Fruit fly (Drosophila melanogaster) whole organism, wandering third instar larva: Measurements from ENCODE around the gene me31B.

ENCODE experiments used
- CG32264 ChIP-seq: fragments of 200-800 bp; sonication (Bioruptor generic); optimal IDR thresholded peaks from 2 replicates; lab custom pipeline; 2016; ENCODE audit warnings: missing biosample characterization, missing genetic modification characterization
- CrebA ChIP-seq: fragments of 200-800 bp; sonication (Bioruptor generic); optimal IDR thresholded peaks from 2 replicates; lab custom pipeline; 2016; ENCODE audit warnings: missing biosample characterization, mild to moderate bottlenecking, missing genetic modification characterization, borderline replicate concordance
- Dif ChIP-seq: fragments of 200-275, 200-300 bp; sonication (Bioruptor generic); optimal IDR thresholded peaks from 2 replicates; lab custom pipeline; 2018; ENCODE audit warnings: missing biosample characterization, missing genetic modification characterization; ENCODE audit not compliant: partially characterized antibody
- GATAd ChIP-seq: sonication (Bioruptor generic); optimal IDR thresholded peaks from 2 replicates; lab custom pipeline; 2016; ENCODE audit warnings: missing biosample characterization, missing genetic modification characterization
- HLH106 ChIP-seq: fragments of 200-800 bp; optimal IDR thresholded peaks from 3 replicates; lab custom pipeline; 2019; ENCODE audit warnings: missing biosample characterization, mild to moderate bottlenecking, missing genetic modification characterization, moderate library complexity
- Hnf4 ChIP-seq: fragments of 200-800 bp; sonication (Bioruptor generic); optimal IDR thresholded peaks from 2 replicates; lab custom pipeline; 2016; ENCODE audit warnings: missing biosample characterization, mild to moderate bottlenecking, missing genetic modification characterization
- Hr83 ChIP-seq: fragments of 200-300 bp; sonication (Bioruptor generic); optimal IDR thresholded peaks from 2 replicates; lab custom pipeline; 2016; ENCODE audit warnings: missing biosample characterization, mild to moderate bottlenecking, missing genetic modification characterization, moderate library complexity; ENCODE audit not compliant: poor library complexity, severe bottlenecking
- Jra ChIP-seq: sonication (Bioruptor generic); optimal IDR thresholded peaks from 2 replicates; lab custom pipeline; 2016; ENCODE audit warnings: missing biosample characterization, missing genetic modification characterization
- Mio ChIP-seq: sonication (Bioruptor generic); optimal IDR thresholded peaks from 2 replicates; lab custom pipeline; 2016; ENCODE audit warnings: missing biosample characterization, missing genetic modification characterization
- Myc ChIP-seq: fragments of >200 bp; optimal IDR thresholded peaks from 2 replicates; lab custom pipeline; 2017
- OdsH ChIP-seq: fragments of 200-800 bp; sonication (Bioruptor generic); optimal IDR thresholded peaks from 2 replicates; lab custom pipeline; 2016; ENCODE audit warnings: missing biosample characterization, mild to moderate bottlenecking, missing genetic modification characterization
- Rel ChIP-seq, 2 experiments: fragments of 200-800 bp; sonication (Bioruptor generic) in 1 of 2; optimal IDR thresholded peaks; 2 replicates in 1 of 2; 3 replicates in 1 of 2; lab custom pipeline; 2016 to 2019; ENCODE audit warnings: mild to moderate bottlenecking in 2 of 2, missing biosample characterization in 2 of 2, missing genetic modification characterization in 2 of 2, moderate library complexity in 1 of 2
- Sp1 ChIP-seq: fragments of 200-800 bp; sonication (Bioruptor generic); optimal IDR thresholded peaks from 3 replicates; lab custom pipeline; 2019; ENCODE audit warnings: missing biosample characterization, mild to moderate bottlenecking, missing genetic modification characterization, moderate library complexity
- Vsx2 ChIP-seq: fragments of 200-300, 225-300 bp; sonication (Bioruptor generic); optimal IDR thresholded peaks from 2 replicates; lab custom pipeline; 2018; ENCODE audit warnings: missing biosample characterization, missing genetic modification characterization; ENCODE audit not compliant: partially characterized antibody
- br ChIP-seq: fragments of 200-800 bp; sonication (Bioruptor generic); optimal IDR thresholded peaks from 2 replicates; lab custom pipeline; 2016; ENCODE audit warnings: missing biosample characterization, missing genetic modification characterization
- brk ChIP-seq: fragments of 200-800 bp; sonication (Bioruptor generic); optimal IDR thresholded peaks from 2 replicates; lab custom pipeline; 2016; ENCODE audit warnings: missing biosample characterization, mild to moderate bottlenecking, missing genetic modification characterization
- dl ChIP-seq, 2 experiments: fragments of 175-275, 200-275 bp in 1 of 2; fragments of 200-275 bp in 1 of 2; sonication (Bioruptor generic); optimal IDR thresholded peaks; lab custom pipeline; 2018; ENCODE audit warnings: mild to moderate bottlenecking in 2 of 2, missing biosample characterization in 2 of 2, missing genetic modification characterization in 2 of 2, moderate library complexity in 2 of 2; ENCODE audit not compliant: partially characterized antibody in 2 of 2, insufficient read depth in 1 of 2
- dmrt93B ChIP-seq: fragments of 200-800 bp; sonication (Bioruptor generic); optimal IDR thresholded peaks from 2 replicates; lab custom pipeline; 2018; ENCODE audit warnings: missing biosample characterization, mild to moderate bottlenecking, missing genetic modification characterization
- dsf ChIP-seq: sonication (Bioruptor generic); optimal IDR thresholded peaks from 2 replicates; lab custom pipeline; 2016; ENCODE audit warnings: missing biosample characterization, missing genetic modification characterization, borderline replicate concordance
- ey ChIP-seq: fragments of 200-800 bp; sonication (Bioruptor generic); optimal IDR thresholded peaks from 2 replicates; lab custom pipeline; 2016; ENCODE audit warnings: missing biosample characterization, missing genetic modification characterization
- foxo ChIP-seq, 2 experiments: fragments of 200-800 bp; sonication (Bioruptor generic); optimal IDR thresholded peaks; 2 replicates in 1 of 2; 3 replicates in 1 of 2; lab custom pipeline; 2016 to 2017; ENCODE audit warnings: missing biosample characterization in 2 of 2, missing genetic modification characterization in 2 of 2
- fru ChIP-seq: fragments of 200-800 bp; sonication (Bioruptor generic); optimal IDR thresholded peaks from 3 replicates; lab custom pipeline; 2016; ENCODE audit warnings: missing biosample characterization, mild to moderate bottlenecking, missing genetic modification characterization
- h ChIP-seq: fragments of 200-800 bp; sonication (Bioruptor generic); optimal IDR thresholded peaks from 3 replicates; lab custom pipeline; 2016; ENCODE audit warnings: missing biosample characterization, mild to moderate bottlenecking, missing genetic modification characterization
- lola ChIP-seq: fragments of >200 bp; optimal IDR thresholded peaks from 2 replicates; lab custom pipeline; 2017; ENCODE audit warnings: missing biosample characterization, missing genetic modification characterization
- pan ChIP-seq: fragments of >200 bp; optimal IDR thresholded peaks from 2 replicates; lab custom pipeline; 2017
- psq ChIP-seq: fragments of 200-800 bp; sonication (Bioruptor generic); optimal IDR thresholded peaks from 3 replicates; lab custom pipeline; 2017; ENCODE audit warnings: missing biosample characterization, mild to moderate bottlenecking, missing genetic modification characterization, moderate library complexity
- rgr ChIP-seq: fragments of 200-800 bp; sonication (Bioruptor generic); optimal IDR thresholded peaks from 3 replicates; lab custom pipeline; 2016; ENCODE audit warnings: missing biosample characterization, mild to moderate bottlenecking, missing genetic modification characterization
- sv ChIP-seq: fragments of 200-800 bp; sonication (Bioruptor generic); optimal IDR thresholded peaks from 3 replicates; lab custom pipeline; 2016; ENCODE audit warnings: missing biosample characterization, missing genetic modification characterization
- tai ChIP-seq: sonication (Bioruptor generic); optimal IDR thresholded peaks from 2 replicates; lab custom pipeline; 2016; ENCODE audit warnings: missing biosample characterization, missing genetic modification characterization
- usp ChIP-seq: fragments of >200 bp; optimal IDR thresholded peaks from 2 replicates; lab custom pipeline; 2017; ENCODE audit warnings: missing biosample characterization, missing genetic modification characterization
- woc ChIP-seq: sonication (Bioruptor generic); optimal IDR thresholded peaks from 2 replicates; lab custom pipeline; 2016; ENCODE audit warnings: missing biosample characterization, mild to moderate bottlenecking, missing genetic modification characterization

The me31B gene

DNA sequence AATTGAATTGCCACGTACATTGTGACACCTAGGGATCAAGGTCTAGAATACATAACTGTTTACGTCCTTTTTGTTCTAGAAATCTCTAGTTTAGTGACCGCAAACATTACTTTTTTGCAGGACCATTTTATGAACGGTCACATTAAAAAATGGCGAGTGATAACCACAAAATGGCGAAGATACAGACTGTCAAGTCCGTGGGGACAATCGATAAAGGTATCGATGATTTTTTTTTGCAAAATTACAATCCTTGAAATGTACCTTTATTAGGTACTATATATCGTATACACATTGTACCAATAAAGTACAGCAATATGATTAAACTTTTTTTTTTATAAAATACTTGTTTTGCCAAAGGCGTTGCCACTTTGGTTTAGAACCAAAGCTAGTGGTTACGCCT, 8.7 kb upstream of the me31B start:
- TF ChIP-seq sv: no peak
- TF ChIP-seq Mio (GFP tag; lab: Kevin White, UChicago): no peak
- no peak for TF ChIP-seq Vsx2 (GFP tag; lab: Kevin White, UChicago)
- no peak for TF ChIP-seq ey (GFP tag; lab: Kevin White, UChicago)
- TF ChIP-seq GATAd (GFP tag; lab: Kevin White, UChicago): no peak
- no peak for TF ChIP-seq HLH106 (tag; lab: Kevin White, UChicago)
- TF ChIP-seq brk (GFP tag; lab: Kevin White, UChicago): no peak
- no peak for TF ChIP-seq dl (GFP tag; optimal IDR thresholded peaks at IDR 0.05; lab: Kevin White, UChicago; ENCODE audit: insufficient read depth in 1 of 2, partially characterized antibody in 2 of 2)
- TF ChIP-seq CrebA (GFP tag; lab: Kevin White, UChicago): no peak
- no peak for TF ChIP-seq Dif (GFP tag; lab: Kevin White, UChicago)
- no peak for TF ChIP-seq Hnf4 (GFP tag; lab: Kevin White, UChicago)
- TF ChIP-seq Rel (GFP tag; optimal IDR thresholded peaks at IDR 0.05; lab: Kevin White, UChicago): no peak
- TF ChIP-seq Rel (tag; optimal IDR thresholded peaks at IDR 0.05; lab: Kevin White, UChicago): no peak
- TF ChIP-seq br (GFP tag; lab: Kevin White, UChicago): no peak
- TF ChIP-seq fru: no peak
- no peak for TF ChIP-seq Jra (GFP tag; lab: Kevin White, UChicago)

DNA sequence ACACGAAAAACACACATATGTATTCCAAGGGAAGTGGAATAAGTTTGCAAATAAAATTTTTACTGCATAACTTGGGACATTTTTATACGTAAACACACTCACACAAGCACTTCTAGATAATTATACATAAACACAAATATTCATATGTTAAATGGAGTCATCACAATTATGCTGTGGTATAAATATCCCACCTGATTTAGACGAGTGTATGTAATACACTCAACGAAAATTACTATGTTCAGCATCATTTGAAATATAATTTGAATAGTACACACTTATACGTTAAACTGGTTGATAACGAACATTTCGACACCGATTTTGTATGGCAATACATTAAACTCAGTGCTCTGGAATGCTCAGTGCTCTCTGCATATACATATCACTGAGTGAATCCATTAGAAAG, 8.0 kb upstream of the me31B start:
- TF ChIP-seq Hr83 (GFP tag; lab: Kevin White, UChicago) (peak; percentile 40), tai (GFP tag; lab: Kevin White, UChicago) (peak; percentile 59), OdsH (peak; percentile 18), Jra (GFP tag; lab: Kevin White, UChicago) (no peak), Rel (GFP tag; optimal IDR thresholded peaks at IDR 0.05; lab: Kevin White, UChicago) (no peak), Rel (tag; optimal IDR thresholded peaks at IDR 0.05; lab: Kevin White, UChicago) (no peak), brk (GFP tag; lab: Kevin White, UChicago) (peak; percentile 43), pan (no peak), ey (GFP tag; lab: Kevin White, UChicago) (peak; percentile 28), HLH106 (tag; lab: Kevin White, UChicago) (peak; percentile 19), GATAd (GFP tag; lab: Kevin White, UChicago) (no peak), Hnf4 (GFP tag; lab: Kevin White, UChicago) (peak; percentile 22), CG32264 (no peak), rgr (peak; percentile 60), Mio (GFP tag; lab: Kevin White, UChicago) (no peak), fru (peak; percentile 55), h (GFP tag; lab: Kevin White, UChicago) (peak; percentile 66), lola (GFP tag; lab: Kevin White, UChicago) (no peak), Myc (lab: Kevin White, UChicago) (no peak), sv (no peak), foxo (GFP tag; optimal IDR thresholded peaks at IDR 0.05; lab: Kevin White, UChicago) (peak in 1 of 2 experiments; percentile 59), Sp1 (peak; percentile 1), dsf (GFP tag; lab: Kevin White, UChicago) (no peak), psq (GFP tag; lab: Kevin White, UChicago) (peak; percentile 32)

DNA sequence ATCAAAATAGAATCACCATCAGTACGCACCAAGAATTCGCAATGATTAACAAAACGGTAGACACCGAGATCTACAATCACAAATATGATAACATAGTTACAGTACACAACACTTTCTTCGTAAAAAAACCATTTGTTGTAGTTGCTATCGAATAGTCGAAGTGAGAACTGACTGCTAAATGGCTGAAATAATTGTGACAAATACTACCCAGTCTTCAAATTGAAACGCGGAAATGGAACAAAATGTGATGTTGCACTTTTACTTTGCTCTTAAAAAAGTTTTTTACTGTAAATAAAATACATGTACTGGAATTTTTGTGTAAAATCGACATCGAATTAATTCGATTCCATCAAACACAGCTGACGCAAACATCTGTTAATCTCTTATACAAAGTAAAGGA, 7.6 kb upstream of the me31B start, which contains the start of gene ova:
ova (minus strand) TSS at position 183 of the 400 bp plus-strand sequence.
- TF ChIP-seq Rel (GFP tag; optimal IDR thresholded peaks at IDR 0.05; lab: Kevin White, UChicago) (no peak), Rel (tag; optimal IDR thresholded peaks at IDR 0.05; lab: Kevin White, UChicago) (no peak), sv (no peak), usp (GFP tag; lab: Kevin White, UChicago) (no peak)
- TF ChIP-seq, all 38 proteins: peak for 0

DNA sequence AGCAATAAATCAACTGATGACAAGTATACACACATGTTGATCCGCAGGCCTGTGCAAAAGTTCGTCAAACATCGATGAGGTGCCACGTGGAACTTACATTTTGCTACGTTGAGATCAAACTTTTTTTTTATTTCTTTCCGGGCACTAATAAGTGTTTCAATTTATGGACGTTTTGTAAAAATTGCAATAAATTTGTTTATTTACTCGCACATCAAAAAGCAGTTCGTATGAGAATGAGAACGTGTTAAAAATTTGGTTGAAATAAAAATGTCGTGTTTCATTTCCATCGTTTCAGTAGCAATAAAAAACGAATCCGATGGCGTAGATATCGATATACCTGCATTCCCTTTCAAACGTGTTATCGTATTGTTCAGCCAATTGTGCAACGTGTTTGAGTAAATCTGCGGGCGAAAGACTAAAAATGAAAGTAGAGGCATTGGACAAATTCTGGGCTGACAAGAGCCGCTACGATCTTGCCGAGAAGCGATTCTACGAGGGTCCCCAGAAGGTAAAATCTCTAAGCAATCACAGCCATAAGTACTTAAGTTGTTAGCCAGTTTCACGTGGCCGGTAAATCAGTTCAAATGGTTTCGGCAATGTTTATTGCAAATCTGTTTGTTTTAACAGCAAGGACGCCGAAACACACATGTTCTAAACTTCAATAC, 6.9 kb upstream of the me31B start, which contains the start of gene eEF1delta:
eEF1delta (plus strand) TSS at position 356 of the 665 bp plus-strand sequence.
- TF ChIP-seq dmrt93B (GFP tag; lab: Kevin White, UChicago) (no peak), woc (GFP tag; lab: Kevin White, UChicago) (peak; percentile 57)
